Worm (Caenorhabditis elegans) whole organism, late embryonic: ENCODE data around the gene ZK470.1.

ENCODE experiments used
- C08G9.2 ChIP-seq: sonication (generic microtip); optimal IDR thresholded peaks from 2 replicates; lab custom pipeline; 2016; ENCODE audit warnings: mild to moderate bottlenecking, missing genetic modification characterization, moderate library complexity, missing compliant biosample characterization
- F13H6.1 ChIP-seq: sonication (generic microtip); optimal IDR thresholded peaks from 2 replicates; lab custom pipeline; 2016; ENCODE audit warnings: missing genetic modification characterization, missing compliant biosample characterization
- K09A11.1 ChIP-seq: sonication (generic microtip); optimal IDR thresholded peaks from 2 replicates; lab custom pipeline; 2017; ENCODE audit warnings: antibody characterized with exemption, mild to moderate bottlenecking, missing genetic modification characterization, missing compliant biosample characterization; ENCODE audit not compliant: insufficient read depth
- T23F11.4 ChIP-seq: fragments of 200-800 bp; sonication (Bioruptor generic); optimal IDR thresholded peaks from 2 replicates; lab custom pipeline; 2018; ENCODE audit warnings: mild to moderate bottlenecking, missing genetic modification characterization, missing compliant biosample characterization
- ama-1 ChIP-seq: fragments of 150-350 bp; optimal IDR thresholded peaks from 2 replicates; lab custom pipeline; 2014
- ceh-18 ChIP-seq: sonication (generic microtip); optimal IDR thresholded peaks from 2 replicates; lab custom pipeline; 2016; ENCODE audit warnings: missing genetic modification characterization, missing compliant biosample characterization
- ceh-19 ChIP-seq: fragments of 200-800 bp; sonication (Bioruptor generic); optimal IDR thresholded peaks from 2 replicates; lab custom pipeline; 2018; ENCODE audit warnings: mild to moderate bottlenecking, missing genetic modification characterization, missing compliant biosample characterization
- ceh-2 ChIP-seq: sonication (generic microtip); optimal IDR thresholded peaks from 2 replicates; lab custom pipeline; 2016; ENCODE audit warnings: missing genotype, missing genetic modification characterization, missing compliant biosample characterization
- ceh-30 ChIP-seq: fragments of 150-350 bp; optimal IDR thresholded peaks from 2 replicates; lab custom pipeline; 2014; ENCODE audit warnings: missing biosample characterization, missing genetic modification characterization
- ceh-31 ChIP-seq: sonication (generic microtip); optimal IDR thresholded peaks from 2 replicates; lab custom pipeline; 2016; ENCODE audit warnings: missing genetic modification characterization, missing compliant biosample characterization
- ceh-34 ChIP-seq: sonication (generic microtip); optimal IDR thresholded peaks from 2 replicates; lab custom pipeline; 2016; ENCODE audit warnings: mild to moderate bottlenecking, missing genetic modification characterization, missing compliant biosample characterization
- ceh-45 ChIP-seq: fragments of 200-800 bp; sonication (Bioruptor generic); IDR thresholded peaks from 2 replicates; pipeline ENCODE4 v1.3.6; 2022; ENCODE audit warnings: missing genetic modification reagents, missing genetic modification characterization, missing compliant biosample characterization
- ceh-6 ChIP-seq: fragments of 200-800 bp; sonication (Bioruptor generic); optimal IDR thresholded peaks from 2 replicates; lab custom pipeline; 2018; ENCODE audit warnings: mild to moderate bottlenecking, missing genetic modification characterization, missing compliant biosample characterization
- ceh-9 ChIP-seq: sonication (generic microtip); optimal IDR thresholded peaks from 2 replicates; lab custom pipeline; 2016; ENCODE audit warnings: mild to moderate bottlenecking, missing genetic modification characterization, inconsistent platforms, missing compliant biosample characterization
- dmd-4 ChIP-seq: sonication (generic microtip); optimal IDR thresholded peaks from 2 replicates; lab custom pipeline; 2016; ENCODE audit warnings: borderline replicate concordance, missing genetic modification characterization, missing compliant biosample characterization
- elt-2 ChIP-seq: sonication (generic microtip); optimal IDR thresholded peaks from 2 replicates; lab custom pipeline; 2016; ENCODE audit warnings: missing genetic modification reagents, missing genetic modification characterization, missing compliant biosample characterization
- elt-4 ChIP-seq: sonication (generic microtip); optimal IDR thresholded peaks from 2 replicates; lab custom pipeline; 2016; ENCODE audit warnings: missing genetic modification characterization, missing compliant biosample characterization
- ets-4 ChIP-seq: sonication (generic microtip); optimal IDR thresholded peaks from 2 replicates; lab custom pipeline; 2016; ENCODE audit warnings: missing genetic modification characterization, missing compliant biosample characterization
- eyg-1 ChIP-seq: sonication (generic microtip); optimal IDR thresholded peaks from 2 replicates; lab custom pipeline; 2016; ENCODE audit warnings: missing genotype, missing genetic modification characterization, missing compliant biosample characterization
- fkh-10 ChIP-seq: fragments of 150-350 bp; optimal IDR thresholded peaks from 2 replicates; lab custom pipeline; 2014; ENCODE audit warnings: missing biosample characterization, missing genetic modification reagents, missing genetic modification characterization
- fkh-6 ChIP-seq: sonication (generic microtip); optimal IDR thresholded peaks from 2 replicates; lab custom pipeline; 2016; ENCODE audit warnings: missing genetic modification characterization, missing compliant biosample characterization
- hlh-13 ChIP-seq: fragments of 200-800 bp; sonication (Bioruptor generic); optimal IDR thresholded peaks from 2 replicates; lab custom pipeline; 2018; ENCODE audit warnings: mild to moderate bottlenecking, missing genetic modification characterization, missing compliant biosample characterization
- hlh-15 ChIP-seq: sonication (generic microtip); optimal IDR thresholded peaks from 2 replicates; lab custom pipeline; 2016; ENCODE audit warnings: missing genetic modification characterization, missing compliant biosample characterization
- hlh-30 ChIP-seq: sonication (generic microtip); optimal IDR thresholded peaks from 2 replicates; lab custom pipeline; 2017; ENCODE audit warnings: antibody characterized with exemption, missing genetic modification characterization, missing compliant biosample characterization; ENCODE audit not compliant: insufficient read depth
- hlh-8 ChIP-seq: sonication (generic microtip); optimal IDR thresholded peaks from 2 replicates; lab custom pipeline; 2016; ENCODE audit warnings: missing genotype, missing genetic modification characterization, missing compliant biosample characterization
- lin-11 ChIP-seq: fragments of 200-800 bp; sonication (Bioruptor generic); optimal IDR thresholded peaks from 2 replicates; lab custom pipeline; 2018; ENCODE audit warnings: mild to moderate bottlenecking, missing genetic modification characterization, missing compliant biosample characterization
- madf-2 ChIP-seq: sonication (generic microtip); optimal IDR thresholded peaks from 2 replicates; lab custom pipeline; 2017; ENCODE audit warnings: missing genetic modification characterization, missing compliant biosample characterization
- nhr-11 ChIP-seq: fragments of 150-350 bp; optimal IDR thresholded peaks from 2 replicates; lab custom pipeline; 2014; ENCODE audit warnings: missing biosample characterization, missing genetic modification characterization
- pha-4 ChIP-seq: fragments of 150-350 bp; optimal IDR thresholded peaks from 2 replicates; lab custom pipeline; 2018; ENCODE audit warnings: missing biosample characterization, missing genetic modification reagents, missing genetic modification characterization
- ref-2 ChIP-seq: sonication (generic microtip); optimal IDR thresholded peaks from 2 replicates; lab custom pipeline; 2016; ENCODE audit warnings: missing genetic modification characterization, missing compliant biosample characterization
- sdc-2 ChIP-seq: sonication (generic microtip); optimal IDR thresholded peaks from 2 replicates; lab custom pipeline; 2016; ENCODE audit warnings: missing genotype, missing genetic modification characterization, missing compliant biosample characterization
- sox-4 ChIP-seq: sonication (generic microtip); optimal IDR thresholded peaks from 2 replicates; lab custom pipeline; 2017; ENCODE audit warnings: mild to moderate bottlenecking, missing genetic modification characterization, inconsistent platforms, missing compliant biosample characterization
- tbx-2 ChIP-seq: sonication (generic microtip); optimal IDR thresholded peaks from 2 replicates; lab custom pipeline; 2016; ENCODE audit warnings: missing genetic modification characterization, missing compliant biosample characterization
- ttx-3 ChIP-seq: sonication (generic microtip); optimal IDR thresholded peaks from 2 replicates; lab custom pipeline; 2016; ENCODE audit warnings: missing genetic modification reagents, missing genetic modification characterization, missing compliant biosample characterization
- unc-55 ChIP-seq: sonication (generic microtip); optimal IDR thresholded peaks from 2 replicates; lab custom pipeline; 2017; ENCODE audit warnings: missing biosample characterization, missing genetic modification reagents, missing genetic modification characterization
- unc-86 ChIP-seq: sonication (generic microtip); optimal IDR thresholded peaks from 2 replicates; lab custom pipeline; 2016; ENCODE audit warnings: missing genetic modification characterization, missing compliant biosample characterization
- zip-5 ChIP-seq: sonication (generic microtip); optimal IDR thresholded peaks from 2 replicates; lab custom pipeline; 2016; ENCODE audit warnings: missing genetic modification characterization, missing compliant biosample characterization

The ZK470.1 gene

DNA sequence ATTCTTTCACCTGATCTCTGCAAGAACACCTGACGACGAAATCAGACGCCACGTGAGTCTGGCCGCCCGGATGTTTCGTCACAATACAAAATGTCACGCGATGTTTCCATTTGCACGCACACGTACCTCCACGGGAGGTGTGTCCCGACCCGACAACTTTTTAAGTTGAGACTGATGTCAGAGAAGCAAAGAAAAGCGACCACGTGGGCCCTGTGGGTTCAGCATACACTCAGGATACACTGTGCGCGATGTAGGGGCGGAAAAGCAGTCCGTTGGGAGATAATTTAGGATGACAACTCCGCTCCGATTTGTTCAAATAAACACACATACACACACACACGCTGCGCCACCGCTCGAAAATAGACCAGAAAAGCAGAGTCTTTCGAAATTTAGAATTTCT lies 21.3 kb upstream of the ZK470.1 start:
- TF ChIP-seq tbx-2 (tag; lab: Kevin White, UChicago) (no peak), unc-86 (tag; lab: Kevin White, UChicago) (no peak), ttx-3 (tag; lab: Kevin White, UChicago) (no peak), ceh-31 (tag; lab: Kevin White, UChicago) (no peak), hlh-30 (tag; lab: Kevin White, UChicago) (peak; percentile 76), ceh-30 (no peak), fkh-10 (GFP tag; lab: Kevin White, UChicago) (no peak), fkh-6 (tag; lab: Kevin White, UChicago) (no peak), nhr-11 (tag; lab: Kevin White, UChicago) (no peak), elt-4 (tag; lab: Kevin White, UChicago) (no peak), ceh-18 (tag; lab: Kevin White, UChicago) (peak; percentile 74), ceh-2 (tag; lab: Kevin White, UChicago) (no peak), ref-2 (tag; lab: Kevin White, UChicago) (no peak), unc-55 (peak; percentile 74), F13H6.1 (tag; lab: Kevin White, UChicago) (no peak)

DNA sequence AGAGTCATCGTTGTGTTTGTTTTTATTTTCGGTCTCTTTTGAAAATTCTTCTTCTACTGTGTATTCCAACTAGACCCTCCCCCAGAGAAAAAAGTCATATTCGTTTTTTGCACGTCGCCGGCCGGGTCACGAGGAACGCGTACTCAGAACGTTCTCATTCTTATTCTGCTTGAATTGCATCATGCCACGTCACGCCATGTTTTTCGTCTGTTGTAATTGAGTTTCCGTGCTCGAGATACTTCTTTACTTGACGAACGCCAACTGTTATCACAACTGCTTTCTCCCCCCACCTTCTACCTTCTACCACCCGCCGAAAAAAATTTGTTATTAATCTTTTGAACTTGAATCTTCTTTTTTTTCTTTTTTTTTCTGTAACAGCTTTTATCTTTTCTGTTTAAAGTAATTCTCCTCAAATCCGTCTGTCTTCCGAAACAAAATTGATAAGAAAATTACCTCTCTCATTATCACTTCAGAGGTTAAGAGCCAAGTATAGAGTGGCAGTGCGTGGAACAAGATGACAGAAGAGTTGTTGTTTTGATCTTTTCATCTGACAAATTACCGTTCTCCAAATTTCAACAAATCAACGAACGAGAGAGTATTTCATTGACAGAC lies 20.7 kb upstream of the ZK470.1 start:
- TF ChIP-seq hlh-8 (tag; lab: Kevin White, UChicago) = no peak
- no peak for TF ChIP-seq unc-86 (tag; lab: Kevin White, UChicago)
- TF ChIP-seq ets-4 = no peak
- TF ChIP-seq ceh-34 (tag; lab: Kevin White, UChicago) = no peak
- TF ChIP-seq dmd-4 (tag; lab: Kevin White, UChicago) = no peak
- no peak for TF ChIP-seq sdc-2 (tag; lab: Kevin White, UChicago)
- TF ChIP-seq ceh-45 (GFP tag; lab: Robert Waterston, UW) = no peak
- TF ChIP-seq ceh-9 (tag; lab: Kevin White, UChicago) = no peak
- TF ChIP-seq T23F11.4 = no peak
- TF ChIP-seq K09A11.1 (tag; lab: Kevin White, UChicago) = no peak
- no peak for TF ChIP-seq ceh-6 (GFP tag; lab: Kevin White, UChicago)
- TF ChIP-seq ama-1 (lab: Kevin White, UChicago) = no peak

DNA sequence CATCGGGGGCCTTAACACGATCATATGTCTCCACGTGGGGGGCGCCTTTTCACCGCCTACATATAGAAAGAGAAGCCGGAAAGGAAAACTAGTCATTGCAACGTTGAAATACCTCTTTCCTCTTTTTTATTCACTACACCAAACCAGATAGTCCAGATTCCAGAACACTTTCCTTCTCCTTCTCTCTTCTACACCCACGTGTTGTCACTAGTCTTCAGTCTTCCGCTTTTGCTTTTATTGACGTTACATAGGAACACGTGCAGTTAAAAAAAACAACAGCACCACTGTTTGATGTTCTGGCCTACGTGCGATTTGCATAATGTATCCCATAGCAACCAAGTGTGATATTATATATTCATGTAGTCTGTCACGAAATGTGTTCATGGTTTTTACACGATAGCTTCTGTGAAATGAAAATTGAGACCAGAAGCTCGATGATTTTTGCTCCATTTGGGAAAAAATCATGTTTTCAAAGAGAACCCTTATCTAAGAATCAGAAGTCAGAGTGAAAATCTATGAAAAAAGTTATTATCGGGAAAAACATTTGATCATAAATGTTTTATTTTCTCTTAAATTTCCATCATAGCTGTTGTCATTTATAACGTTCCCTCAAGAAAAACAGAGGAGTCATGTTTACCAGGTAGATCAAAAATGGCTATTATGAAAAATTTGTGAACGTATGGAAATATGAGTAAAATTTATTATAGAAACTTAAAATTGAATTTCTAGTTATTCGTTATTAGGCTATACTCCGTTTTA lies 20.1 kb upstream of the ZK470.1 start:
- TF ChIP-seq ref-2 (tag; lab: Kevin White, UChicago) = no peak
- TF ChIP-seq hlh-13 (GFP tag; lab: Kevin White, UChicago) = no peak
- TF ChIP-seq ceh-18 (tag; lab: Kevin White, UChicago) = no peak
- TF ChIP-seq ets-4 = no peak
- TF ChIP-seq hlh-15 (tag; lab: Kevin White, UChicago) = no peak
- no peak for TF ChIP-seq pha-4 (tag; lab: Kevin White, UChicago)
- no peak for TF ChIP-seq ceh-19

DNA sequence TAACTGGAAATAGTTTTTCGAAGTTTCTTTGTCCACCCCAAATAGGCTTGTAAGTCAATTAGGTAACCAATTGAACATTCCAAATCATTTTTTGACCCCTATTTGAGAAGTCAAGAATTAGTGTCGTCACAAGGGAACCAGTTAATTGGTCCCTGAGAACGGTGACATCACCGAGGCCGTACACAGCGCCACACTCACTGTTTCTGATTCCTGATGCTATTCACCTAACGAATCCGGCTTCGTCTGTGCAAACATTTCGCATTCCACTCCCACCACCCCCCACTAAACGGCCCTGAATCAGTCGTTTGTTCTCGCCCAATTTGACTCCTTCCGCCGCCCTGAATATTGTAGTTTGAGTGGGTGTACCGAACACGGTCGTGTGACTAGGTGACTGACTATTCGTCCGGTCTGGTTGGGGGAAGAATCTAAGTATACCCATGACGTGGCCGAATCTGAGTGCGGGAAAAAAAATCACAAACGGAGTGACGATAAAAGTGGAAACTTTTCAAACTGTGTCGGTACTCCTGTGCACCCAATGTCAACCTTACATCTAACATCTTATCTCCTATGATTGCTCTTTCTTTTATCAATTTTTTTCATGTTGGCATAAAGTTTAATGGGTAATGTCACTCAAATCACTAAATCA lies 19.2 kb upstream of the ZK470.1 start:
- no peak for TF ChIP-seq ama-1 (lab: Kevin White, UChicago)
- no peak for TF ChIP-seq lin-11 (tag; lab: Kevin White, UChicago)
- TF ChIP-seq ceh-31 (tag; lab: Kevin White, UChicago) = peak; percentile 7
- no peak for TF ChIP-seq eyg-1
- no peak for TF ChIP-seq zip-5 (tag; lab: Kevin White, UChicago)
- TF ChIP-seq C08G9.2 (tag; lab: Kevin White, UChicago) = no peak
- peak; percentile 15 for TF ChIP-seq elt-2
- no peak for TF ChIP-seq ceh-18 (tag; lab: Kevin White, UChicago)
- TF ChIP-seq madf-2 (tag; lab: Kevin White, UChicago) = no peak
- TF ChIP-seq sox-4 (tag; lab: Kevin White, UChicago) = no peak
- no peak for TF ChIP-seq dmd-4 (tag; lab: Kevin White, UChicago)
